Fruit fly (Drosophila melanogaster): Measurements from ENCODE around the gene Mhcl.

Gene Mhcl

dm6 chr3R:16028651-16029050, 69.9 kb downstream of the Mhcl start (continued):
- no peak for TF ChIP-seq CG18476 (GFP tag; optimal IDR thresholded peaks at IDR 0.05)
- TF ChIP-seq zen (tag; optimal IDR thresholded peaks at IDR 0.05): peak; percentile 100
- TF ChIP-seq CG15514 (GFP tag; optimal IDR thresholded peaks at IDR 0.05): no peak
- TF ChIP-seq Eip74EF (GFP tag; optimal IDR thresholded peaks at IDR 0.05): no peak
- no peak for TF ChIP-seq twi (tag; optimal IDR thresholded peaks at IDR 0.05)
- TF ChIP-seq CG15479 (GFP tag; optimal IDR thresholded peaks at IDR 0.05): peak; percentile 46
- TF ChIP-seq Sox100B (GFP tag; optimal IDR thresholded peaks at IDR 0.05): no peak
- no peak for TF ChIP-seq maf-S (GFP tag; optimal IDR thresholded peaks at IDR 0.05)
- TF ChIP-seq CG11456 (GFP tag; IDR thresholded peaks at IDR 0.05): no peak
- TF ChIP-seq oc (tag; optimal IDR thresholded peaks at IDR 0.05): no peak
- TF ChIP-seq HLH4C (GFP tag; IDR thresholded peaks at IDR 0.05; ENCODE audit: partially characterized antibody): no peak
- TF ChIP-seq D (optimal IDR thresholded peaks at IDR 0.05): peak; percentile 95
- TF ChIP-seq D (GFP tag; optimal IDR thresholded peaks at IDR 0.05): no peak
- no peak for TF ChIP-seq lov (optimal IDR thresholded peaks at IDR 0.05)
- TF ChIP-seq lov (GFP tag; IDR thresholded peaks at IDR 0.05): no peak
- TF ChIP-seq cad (GFP tag; optimal IDR thresholded peaks at IDR 0.05): peak; percentile 99
- peak in 1 of 2 experiments; percentile 88 for TF ChIP-seq tll (GFP tag; optimal IDR thresholded peaks at IDR 0.05)
- TF ChIP-seq CG10565 (GFP tag; optimal IDR thresholded peaks at IDR 0.05): no peak
- TF ChIP-seq insv (GFP tag; optimal IDR thresholded peaks at IDR 0.05): peak in 1 of 2 experiments; percentile 7
- no peak for TF ChIP-seq Nf-YC (tag; optimal IDR thresholded peaks at IDR 0.05)

- peak; percentile 36 for TF ChIP-seq lab (GFP tag; optimal IDR thresholded peaks at IDR 0.05)
- TF ChIP-seq CG6813 (GFP tag; optimal IDR thresholded peaks at IDR 0.05): peak; percentile 25
- TF ChIP-seq CG14014 (GFP tag; IDR thresholded peaks at IDR 0.05): no peak
- no peak for TF ChIP-seq NC2β (GFP tag; optimal IDR thresholded peaks at IDR 0.05)
- TF ChIP-seq tup (GFP tag; optimal IDR thresholded peaks at IDR 0.05): no peak
- 0 out of 2 replicates have a peak, but pooled peaks have one; percentile 20 for TF ChIP-seq CG6689 (GFP tag; IDR thresholded peaks at IDR 0.05)
- TF ChIP-seq nau (GFP tag; optimal IDR thresholded peaks at IDR 0.05): no peak
- no peak for TF ChIP-seq CG13624 (GFP tag; optimal IDR thresholded peaks at IDR 0.05)
- TF ChIP-seq CG2875 (GFP tag; optimal IDR thresholded peaks at IDR 0.05): no peak
- TF ChIP-seq Sry-δ (GFP tag; optimal IDR thresholded peaks at IDR 0.05): no peak
- TF ChIP-seq gcm (GFP tag; optimal IDR thresholded peaks at IDR 0.05): peak; percentile 53
- TF ChIP-seq klu (GFP tag; IDR thresholded peaks at IDR 0.05): no peak
- TF ChIP-seq CG11093 (GFP tag; IDR thresholded peaks at IDR 0.05): no peak
- no peak for TF ChIP-seq BEAF-32 (GFP tag; optimal IDR thresholded peaks at IDR 0.05)
- TF ChIP-seq HLH3B (GFP tag; IDR thresholded peaks at IDR 0.05): no peak
- peak; percentile 68 for TF ChIP-seq Jarid2 (GFP tag; optimal IDR thresholded peaks at IDR 0.05)
- 0 out of 2 replicates have a peak, but pooled peaks have one; percentile 49 for TF ChIP-seq sob (GFP tag; IDR thresholded peaks at IDR 0.05)
- peak; percentile 74 for TF ChIP-seq CG7745 (tag; optimal IDR thresholded peaks at IDR 0.05)
- TF ChIP-seq br (optimal IDR thresholded peaks at IDR 0.05): no peak
- no peak for TF ChIP-seq ap (GFP tag; IDR thresholded peaks at IDR 0.05)
- TF ChIP-seq Awh (GFP tag; IDR thresholded peaks at IDR 0.05): no peak
- no peak for TF ChIP-seq row (GFP tag; IDR thresholded peaks at IDR 0.05)
- no peak for TF ChIP-seq CG11085 (GFP tag; IDR thresholded peaks at IDR 0.05)
- no peak for TF ChIP-seq cas (GFP tag; IDR thresholded peaks at IDR 0.05)
- TF ChIP-seq Ets97D (GFP tag; optimal IDR thresholded peaks at IDR 0.05): peak; percentile 92
- TF ChIP-seq CG32767 (GFP tag; IDR thresholded peaks at IDR 0.05): peak; percentile 56; the same call in 1 of the 2 replicates
- no peak for TF ChIP-seq cad (GFP tag; optimal IDR thresholded peaks at IDR 0.05)
- no peak for TF ChIP-seq Neu2 (GFP tag; optimal IDR thresholded peaks at IDR 0.05; ENCODE audit: borderline replicate concordance)
- TF ChIP-seq Fer2 (tag; optimal IDR thresholded peaks at IDR 0.05): no peak
- no peak for TF ChIP-seq HLH54F (GFP tag; optimal IDR thresholded peaks at IDR 0.05)
- TF ChIP-seq lola (GFP tag; optimal IDR thresholded peaks at IDR 0.05): no peak
Measured at dm6 chr3R:16025587-16026223, 72.9 kb downstream of the Mhcl start, which contains the start of gene pnr. TSS of gene pnr (plus strand) at chr3R:16026079.
